Worm (Caenorhabditis elegans) whole organism, L4 larva: ENCODE data around the gene ttr-5.

Experiments
- T26A8.4 ChIP-seq: fragments of 200-800 bp; sonication (Bioruptor generic); IDR thresholded peaks from 2 replicates; pipeline ENCODE4 v1.3.6; 2022; ENCODE audit warnings: missing genetic modification characterization, missing compliant biosample characterization
- ZK337.2 ChIP-seq: fragments of 200-800 bp; sonication (Bioruptor generic); IDR thresholded peaks from 2 replicates; pipeline ENCODE4 v1.3.6; 2022; ENCODE audit warnings: missing genetic modification reagents, missing genetic modification characterization, missing compliant biosample characterization
- ama-1 ChIP-seq: fragments of 150-350 bp; optimal IDR thresholded peaks from 2 replicates; lab custom pipeline; 2014; ENCODE audit warnings: inconsistent platforms, mixed read lengths
- ceh-28 ChIP-seq: fragments of 150-350 bp; optimal IDR thresholded peaks from 2 replicates; lab custom pipeline; 2014; ENCODE audit warnings: missing biosample characterization, missing genetic modification reagents, missing genetic modification characterization
- fkh-10 ChIP-seq: fragments of 150-350 bp; optimal IDR thresholded peaks from 2 replicates; lab custom pipeline; 2014; ENCODE audit warnings: missing biosample characterization, missing genetic modification reagents, missing genetic modification characterization
- gei-8 ChIP-seq: fragments of 200-800 bp; sonication (Bioruptor generic); optimal IDR thresholded peaks from 2 replicates; lab custom pipeline; 2018; ENCODE audit warnings: mild to moderate bottlenecking, missing genetic modification characterization, missing compliant biosample characterization
- hif-1 ChIP-seq, 2 experiments: sonication (generic microtip); optimal IDR thresholded peaks; 2 replicates each; lab custom pipeline; 2016 to 2017; ENCODE audit warnings: missing compliant biosample characterization in 2 of 2, missing genetic modification characterization in 2 of 2, missing genetic modification reagents in 2 of 2, missing genotype in 2 of 2, mild to moderate bottlenecking in 1 of 2
- jun-1 ChIP-seq: fragments of 150-350 bp; optimal IDR thresholded peaks from 2 replicates; lab custom pipeline; 2014; ENCODE audit warnings: missing biosample characterization, missing genetic modification reagents, missing genetic modification characterization
- lim-7 ChIP-seq: fragments of 200-800 bp; sonication (Bioruptor generic); IDR thresholded peaks from 2 replicates; pipeline ENCODE4 v1.3.6; 2022; ENCODE audit warnings: missing genetic modification characterization, missing compliant biosample characterization
- lin-13 ChIP-seq: fragments of 150-350 bp; optimal IDR thresholded peaks from 2 replicates; lab custom pipeline; 2014; ENCODE audit warnings: missing biosample characterization, missing genetic modification reagents, missing genetic modification characterization
- lin-39 ChIP-seq: fragments of 150-350 bp; optimal IDR thresholded peaks from 2 replicates; lab custom pipeline; 2014; ENCODE audit warnings: missing biosample characterization, missing genetic modification reagents, missing genetic modification characterization
- madf-9 ChIP-seq: fragments of 200-800 bp; sonication (Bioruptor generic); conservative IDR thresholded peaks from 2 replicates; pipeline ENCODE4 v1.3.6; 2022; ENCODE audit warnings: missing genetic modification reagents, missing genetic modification characterization, missing compliant biosample characterization
- mep-1 ChIP-seq: fragments of 150-350 bp; sonication (generic microtip); optimal IDR thresholded peaks from 3 replicates; lab custom pipeline; 2014; ENCODE audit warnings: missing biosample characterization, missing genetic modification characterization
- nhr-41 ChIP-seq: fragments of 200-800 bp; sonication (Bioruptor generic); IDR thresholded peaks from 2 replicates; pipeline ENCODE4 v1.3.6; 2022; ENCODE audit warnings: missing genetic modification reagents, missing genetic modification characterization, missing compliant biosample characterization
- nhr-42 ChIP-seq: fragments of 200-800 bp; sonication (Bioruptor generic); IDR thresholded peaks from 2 replicates; pipeline ENCODE4 v1.3.6; 2022; ENCODE audit warnings: missing genetic modification characterization, missing compliant biosample characterization
- php-3 ChIP-seq: fragments of 200-800 bp; sonication (Bioruptor generic); IDR thresholded peaks from 2 replicates; pipeline ENCODE4 v1.3.6; 2022; ENCODE audit warnings: missing genetic modification reagents, missing genetic modification characterization, missing compliant biosample characterization
- pqm-1 ChIP-seq: sonication (generic microtip); optimal IDR thresholded peaks from 2 replicates; lab custom pipeline; 2017; ENCODE audit warnings: missing biosample characterization, missing genetic modification characterization
- rbr-2 ChIP-seq: sonication (generic microtip); optimal IDR thresholded peaks from 2 replicates; lab custom pipeline; 2016; ENCODE audit warnings: missing genotype, missing genetic modification characterization, missing compliant biosample characterization
- sdz-12 ChIP-seq: fragments of 200-800 bp; sonication (Bioruptor generic); optimal IDR thresholded peaks from 2 replicates; lab custom pipeline; 2018; ENCODE audit warnings: mild to moderate bottlenecking, missing genetic modification characterization, missing compliant biosample characterization
- unc-39 ChIP-seq: sonication (generic microtip); optimal IDR thresholded peaks from 2 replicates; lab custom pipeline; 2017; ENCODE audit warnings: missing biosample characterization, missing genetic modification characterization
- unc-62 ChIP-seq, 3 experiments: fragments of 150-350 bp in 1 of 3; sonication (generic microtip); optimal IDR thresholded peaks in 2 of 3; peaks in 1 of 3; 1 replicate in 1 of 3; 2 replicates in 2 of 3; lab custom pipeline; 2014 to 2017; ENCODE audit warnings: missing biosample characterization in 3 of 3, missing genetic modification characterization in 3 of 3, missing genetic modification reagents in 3 of 3, missing genotype in 1 of 3
- zip-11 ChIP-seq: fragments of 200-800 bp; sonication (Bioruptor generic); IDR thresholded peaks from 2 replicates; pipeline ENCODE4 v1.3.6; 2022; ENCODE audit warnings: missing genetic modification characterization, missing compliant biosample characterization
- ztf-7 ChIP-seq: fragments of 150-350 bp; optimal IDR thresholded peaks from 2 replicates; lab custom pipeline; 2014; ENCODE audit warnings: missing biosample characterization, missing genetic modification characterization

ttr-5 gene

DNA sequence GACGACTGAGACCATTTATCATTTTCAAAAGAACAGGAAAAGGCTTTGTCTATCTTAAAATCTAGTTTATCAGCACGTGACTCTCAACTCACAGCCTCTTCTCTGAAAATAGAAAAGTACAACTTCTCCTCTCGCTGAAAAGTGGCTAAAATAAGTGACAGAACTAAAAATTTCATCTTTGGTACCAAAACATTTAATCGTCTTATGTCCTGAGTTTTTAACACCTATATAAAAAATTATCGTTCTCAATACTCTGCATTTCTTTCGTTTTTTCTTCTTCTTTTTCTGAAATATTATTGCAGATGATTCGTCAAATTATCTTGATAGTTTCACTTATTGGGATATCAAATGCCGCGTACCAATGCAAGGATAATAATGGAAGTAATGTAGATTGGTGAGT lies 36.9 kb downstream of the ttr-5 start, which contains the start of gene crn-6:
TSS of gene crn-6 (plus strand) at position 301 of the 400 bp plus-strand sequence.
- TF ChIP-seq pqm-1 (tag; lab: Kevin White, UChicago): no peak
- TF ChIP-seq ZK337.2 (GFP tag; lab: Robert Waterston, UW): no peak
- no peak for TF ChIP-seq ceh-28 (tag; lab: Kevin White, UChicago)
- no peak for TF ChIP-seq gei-8
- TF ChIP-seq lin-13: no peak
- TF ChIP-seq jun-1 (tag; lab: Kevin White, UChicago): no peak
- TF ChIP-seq lim-7 (GFP tag; lab: Robert Waterston, UW): no peak
- no peak for TF ChIP-seq ztf-7
- TF ChIP-seq zip-11 (GFP tag; lab: Robert Waterston, UW): no peak

DNA sequence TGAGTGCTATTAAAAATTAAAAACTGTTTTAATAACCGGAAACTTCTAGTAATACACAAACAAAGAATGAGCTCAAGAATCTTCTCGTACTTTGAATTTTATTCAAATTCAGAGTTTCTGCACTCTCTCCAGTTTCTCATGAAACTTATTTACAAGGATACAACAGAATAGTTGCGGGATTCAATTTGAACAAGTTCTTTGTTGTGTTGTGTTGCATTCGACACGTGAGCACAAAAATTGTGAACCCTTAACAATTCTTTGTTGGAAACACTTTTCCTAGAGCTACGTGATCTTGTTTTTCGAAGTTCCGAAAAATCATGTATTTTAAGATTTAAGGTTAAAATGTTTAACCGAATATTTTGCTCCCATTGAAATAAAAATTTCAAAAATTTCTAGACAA lies 43.7 kb downstream of the ttr-5 start:
- TF ChIP-seq php-3 (no peak), hif-1 (tag; optimal IDR thresholded peaks at IDR 0.05; lab: Kevin White, UChicago) (no peak), rbr-2 (tag; lab: Kevin White, UChicago) (no peak), nhr-42 (GFP tag; lab: Robert Waterston, UW) (no peak), sdz-12 (GFP tag; lab: Kevin White, UChicago) (no peak), fkh-10 (GFP tag; lab: Kevin White, UChicago) (peak; percentile 50), madf-9 (no peak), T26A8.4 (GFP tag; lab: Robert Waterston, UW) (no peak), ama-1 (lab: Kevin White, UChicago) (no peak)

DNA sequence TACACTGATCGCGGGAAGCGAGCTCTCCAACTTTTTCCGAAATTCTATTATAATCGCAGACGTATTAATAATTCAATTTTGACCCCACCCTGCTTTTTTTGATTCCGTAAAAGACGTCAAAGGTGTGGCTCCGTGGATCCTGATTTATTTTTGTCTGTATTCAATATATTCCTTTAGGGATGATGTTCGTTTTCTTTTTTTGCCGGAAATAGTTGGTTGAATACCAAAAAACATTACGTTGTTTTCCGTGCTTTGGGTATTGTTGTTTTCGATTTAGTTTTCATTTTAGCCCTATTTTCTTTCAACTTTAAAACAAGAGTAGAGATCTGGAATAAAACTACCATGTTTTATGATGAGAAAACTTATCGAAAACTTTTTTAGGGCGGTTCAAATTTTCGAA lies 46.6 kb downstream of the ttr-5 start:
- TF ChIP-seq mep-1 (tag; lab: Kevin White, UChicago) (no peak), lin-39 (no peak), unc-39 (tag; lab: Kevin White, UChicago) (no peak), nhr-41 (GFP tag; lab: Robert Waterston, UW) (no peak), unc-62 (GFP tag; optimal IDR thresholded peaks at IDR 0.05 in 1 of 2; lab: Kevin White, UChicago) (peak in 1 of 2 experiments; percentile 93), unc-62 (tag; optimal IDR thresholded peaks at IDR 0.05; lab: Kevin White, UChicago) (no peak)
- TF ChIP-seq, all 104 proteins: peak for 1
